Fruit fly (Drosophila melanogaster): ENCODE measurements around the gene Cyp318a1.
A peak's percentile ranks its signal among the peaks of the same experiment; 100 is the strongest.

DNA sequence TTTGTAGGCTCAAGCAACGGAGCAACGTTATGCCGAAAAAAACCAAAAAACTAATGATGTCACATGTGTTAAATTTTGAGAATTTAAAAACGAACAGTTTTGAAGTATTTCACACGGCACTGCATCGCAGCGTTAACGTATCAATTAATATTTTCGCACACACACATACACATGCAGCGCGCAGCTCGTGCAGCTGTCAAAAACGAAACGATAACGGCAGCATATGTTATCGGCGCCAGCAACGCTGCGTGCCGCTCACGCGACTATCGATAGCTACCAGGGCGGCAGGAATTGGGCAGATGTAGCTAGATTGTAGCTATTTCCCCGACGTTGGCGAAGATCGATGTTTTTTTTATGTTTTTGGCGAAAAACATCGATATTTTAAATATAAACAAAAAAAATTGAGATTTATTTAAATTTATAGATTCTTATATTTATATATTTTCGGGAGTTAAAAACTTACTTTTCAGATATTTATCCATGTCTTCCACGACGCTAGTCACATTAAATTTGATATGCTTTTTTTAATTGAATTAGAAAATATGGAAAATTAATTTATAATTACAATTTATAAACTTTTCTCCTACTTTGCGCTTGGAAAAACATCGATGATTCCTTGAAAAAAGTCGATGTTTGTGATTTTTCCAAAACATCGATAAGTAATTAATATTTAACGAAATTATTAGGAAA, 3.5 kb upstream of the Cyp318a1 start, which contains the start of gene Usp7:
- peak in 1 of 2 experiments; percentile 31 for TF ChIP-seq CTCF (optimal IDR thresholded peaks at IDR 0.05)
- no peak for TF ChIP-seq CG8478 (optimal IDR thresholded peaks at IDR 0.05)

Measured in S2 (cell line).